Worm (Caenorhabditis elegans): ENCODE data around the gene Y79H2A.3.

ce11 chrIII:12092595-12092994 is 40.5 kb upstream of the Y79H2A.3 start:
- no peak for TF ChIP-seq mep-1 (tag; optimal IDR thresholded peaks at IDR 0.05)
- TF ChIP-seq nhr-77 (tag; optimal IDR thresholded peaks at IDR 0.05): no peak
- TF ChIP-seq ceh-82 (tag; optimal IDR thresholded peaks at IDR 0.05): no peak
- TF ChIP-seq fkh-10 (GFP tag; optimal IDR thresholded peaks at IDR 0.05): no peak
- TF ChIP-seq ztf-11 (tag; optimal IDR thresholded peaks at IDR 0.05): no peak

Data from whole organism, L1 larva.